Fruit fly (Drosophila melanogaster): ENCODE results near the gene Sgp.

DNA sequence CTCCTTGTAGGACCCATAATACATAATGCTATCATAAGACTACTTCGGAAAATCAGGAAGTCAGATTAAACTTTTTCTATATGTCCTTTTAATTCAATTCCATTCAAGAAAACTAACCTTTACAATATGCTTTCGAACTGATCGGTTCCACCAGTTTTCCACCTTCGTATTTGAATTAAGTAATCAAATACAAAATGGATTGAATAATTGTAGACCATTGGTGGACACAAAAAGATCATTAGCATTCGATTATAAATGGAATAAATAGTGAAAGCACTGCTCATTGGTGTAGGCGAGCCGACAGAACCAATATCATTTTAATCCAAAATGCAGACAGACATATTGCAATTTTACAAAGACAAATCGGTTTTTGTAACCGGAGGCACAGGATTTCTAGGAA, at the start of gene Sgp:
- TF ChIP-seq psq (optimal IDR thresholded peaks at IDR 0.05) (no peak), h (optimal IDR thresholded peaks at IDR 0.05) (no peak)

Data from Kc167 (cell line).